Worm (Caenorhabditis elegans) whole organism, young adult: ENCODE data around the gene msp-113.
"Not testable (repeated sequence)": the region's sequence is repeated elsewhere in the genome, so short reads cannot be mapped to it uniquely, and the experiment has no call there.

ENCODE experiments used
- B0336.3 ChIP-seq: fragments of 200-800 bp; sonication (Bioruptor generic); IDR thresholded peaks from 2 replicates; pipeline ENCODE4 v1.3.6; 2022; ENCODE audit warnings: missing genetic modification characterization, missing compliant biosample characterization
- F22D6.2 ChIP-seq: sonication (generic microtip); optimal IDR thresholded peaks from 2 replicates; lab custom pipeline; 2016; ENCODE audit warnings: mild to moderate bottlenecking, missing genetic modification characterization, missing compliant biosample characterization
- T07F8.4 ChIP-seq: sonication (generic microtip); optimal IDR thresholded peaks from 2 replicates; lab custom pipeline; 2016; ENCODE audit warnings: mild to moderate bottlenecking, missing genetic modification characterization, moderate library complexity, missing compliant biosample characterization
- ama-1 ChIP-seq, 3 experiments: fragments of 150-350 bp in 1 of 3; sonication (generic microtip) in 2 of 3; optimal IDR thresholded peaks; 2 replicates each; lab custom pipeline; 2014 to 2018; ENCODE audit warnings: missing biosample characterization in 2 of 3, missing genetic modification characterization in 2 of 3, missing genetic modification reagents in 2 of 3
- fkh-3 ChIP-seq: sonication (generic microtip); optimal IDR thresholded peaks from 2 replicates; lab custom pipeline; 2016; ENCODE audit warnings: mild to moderate bottlenecking, missing genetic modification characterization, missing compliant biosample characterization
- hsf-1 ChIP-seq: fragments of 200-800 bp; sonication (Bioruptor generic); IDR thresholded peaks from 2 replicates; pipeline ENCODE4 v1.3.6; 2022; ENCODE audit warnings: missing genetic modification reagents, missing genetic modification characterization, missing compliant biosample characterization
- nfya-1 ChIP-seq: sonication (generic microtip); optimal IDR thresholded peaks from 2 replicates; lab custom pipeline; 2017; ENCODE audit warnings: antibody characterized with exemption, missing compliant biosample characterization, missing genetic modification characterization, borderline replicate concordance; ENCODE audit not compliant: insufficient read depth
- pbrm-1 ChIP-seq: fragments of 200-800 bp; sonication (Bioruptor generic); IDR thresholded peaks from 2 replicates; pipeline ENCODE4 v1.3.6; 2022; ENCODE audit warnings: missing genetic modification reagents, missing genetic modification characterization, missing compliant biosample characterization
- unc-62 ChIP-seq: fragments of 150-350 bp; optimal IDR thresholded peaks from 2 replicates; lab custom pipeline; 2014; ENCODE audit warnings: missing biosample characterization, missing genetic modification reagents, missing genetic modification characterization
- xnd-1 ChIP-seq: sonication (generic microtip); optimal IDR thresholded peaks from 2 replicates; lab custom pipeline; 2016; ENCODE audit warnings: missing genotype, missing genetic modification reagents, missing genetic modification characterization, missing compliant biosample characterization
- ztf-22 ChIP-seq: fragments of 200-800 bp; sonication (Bioruptor generic); optimal IDR thresholded peaks from 2 replicates; lab custom pipeline; 2018; ENCODE audit warnings: mild to moderate bottlenecking, missing genetic modification characterization, moderate library complexity, missing compliant biosample characterization
- ztf-26 ChIP-seq: sonication (generic microtip); optimal IDR thresholded peaks from 2 replicates; lab custom pipeline; 2017; ENCODE audit warnings: missing genetic modification characterization, missing compliant biosample characterization
- ztf-6 ChIP-seq: fragments of 200-800 bp; sonication (Bioruptor generic); IDR thresholded peaks from 2 replicates; pipeline ENCODE4 v1.3.6; 2022; ENCODE audit warnings: missing genetic modification reagents, missing genetic modification characterization, missing compliant biosample characterization

DNA sequence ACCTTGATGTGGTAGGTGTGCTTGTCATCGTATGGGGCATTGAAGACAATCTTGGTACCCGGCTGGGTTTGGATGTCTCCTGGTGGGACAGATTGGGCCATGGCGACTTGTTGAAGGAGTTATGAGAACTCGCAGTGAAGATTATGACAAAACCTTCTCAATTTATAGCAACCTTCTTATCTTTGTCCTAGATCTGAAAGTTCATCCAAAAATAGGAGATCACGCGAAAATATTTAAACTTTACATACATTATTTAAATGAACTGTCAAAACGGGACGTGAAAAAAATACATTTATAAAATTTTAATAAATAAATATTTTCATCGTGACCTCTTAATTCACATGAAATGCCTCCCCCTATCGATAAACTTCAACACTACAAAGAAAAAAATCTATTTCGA lies 15.2 kb downstream of the msp-113 start, which contains the start of the genes msp-59 and ZK354.2:
- TF ChIP-seq T07F8.4 (tag; lab: Kevin White, UChicago); ztf-22; ama-1 (optimal IDR thresholded peaks at IDR 0.05; lab: Kevin White, UChicago); ama-1 (GFP tag; optimal IDR thresholded peaks at IDR 0.05; lab: Kevin White, UChicago); pbrm-1 (GFP tag; lab: Robert Waterston, UW); ztf-6 (GFP tag; lab: Robert Waterston, UW); xnd-1 (tag; lab: Kevin White, UChicago); unc-62 (GFP tag; lab: Kevin White, UChicago); F22D6.2 (tag; lab: Kevin White, UChicago); nfya-1 (tag; lab: Kevin White, UChicago); hsf-1; fkh-3 (tag; lab: Kevin White, UChicago); ztf-26; B0336.3 (GFP tag; lab: Robert Waterston, UW): not testable (repeated sequence)
